Worm (Caenorhabditis elegans): Measurements from ENCODE around the gene F48G7.7.

DNA sequence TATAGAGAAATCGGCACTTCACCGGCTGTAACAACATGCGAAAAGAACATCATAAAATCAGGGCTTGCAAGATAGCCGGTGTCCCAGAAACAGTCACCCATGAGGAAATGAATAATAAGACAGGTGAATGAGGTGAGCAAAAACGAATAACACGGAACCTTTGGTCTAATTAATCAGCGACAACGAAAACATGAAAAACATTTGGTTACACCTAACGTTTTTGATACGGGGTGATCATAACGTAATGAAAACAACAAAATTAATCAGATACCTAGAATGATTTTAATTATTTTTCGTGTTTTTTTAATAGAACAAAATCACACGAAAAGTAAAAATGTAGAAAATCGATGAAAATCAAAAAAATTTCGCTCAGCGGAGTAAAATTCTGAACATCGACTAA lies 29.6 kb upstream of the F48G7.7 start, which contains the start of gene srh-245:
- TF ChIP-seq hnd-1 (tag; optimal IDR thresholded peaks at IDR 0.05): no peak
- TF ChIP-seq flt-1 (GFP tag; IDR thresholded peaks at IDR 0.05): no peak
- no peak for TF ChIP-seq tra-4 (tag; optimal IDR thresholded peaks at IDR 0.05)
- TF ChIP-seq ceh-13 (GFP tag; optimal IDR thresholded peaks at IDR 0.05): no peak
- no peak for TF ChIP-seq ama-1 (optimal IDR thresholded peaks at IDR 0.05)
- no peak for TF ChIP-seq ceh-36 (tag; optimal IDR thresholded peaks at IDR 0.05)
- TF ChIP-seq hmg-4 (GFP tag; optimal IDR thresholded peaks at IDR 0.05): no peak
- no peak for TF ChIP-seq pes-1 (GFP tag; IDR thresholded peaks at IDR 0.05)
- TF ChIP-seq scrt-1 (GFP tag; IDR thresholded peaks at IDR 0.05): no peak
- TF ChIP-seq F13C5.2 (tag; optimal IDR thresholded peaks at IDR 0.05): no peak
- no peak for TF ChIP-seq aly-1 (tag; optimal IDR thresholded peaks at IDR 0.05)
- TF ChIP-seq hmbx-1 (tag; optimal IDR thresholded peaks at IDR 0.05): no peak
- no peak for TF ChIP-seq tbx-37 (GFP tag; conservative IDR thresholded peaks at IDR 0.05)

Measured in whole organism, early embryonic.